Fruit fly (Drosophila melanogaster) whole organism, prepupa: ENCODE data around the gene CG32040.

Experiments used
- Blimp-1 ChIP-seq: fragments of 200-800 bp; sonication (Bioruptor generic); optimal IDR thresholded peaks from 3 replicates; lab custom pipeline; 2017; ENCODE audit warnings: missing biosample characterization, missing genetic modification characterization, mild to moderate bottlenecking, moderate library complexity, missing genetic modification reagents
- CG31627 ChIP-seq: fragments of 200-800 bp; sonication (Bioruptor generic); optimal IDR thresholded peaks from 3 replicates; lab custom pipeline; 2016; ENCODE audit warnings: missing biosample characterization, missing genetic modification characterization
- CG6276 ChIP-seq: fragments of 200-800 bp; sonication (Bioruptor generic); optimal IDR thresholded peaks from 2 replicates; lab custom pipeline; 2017; ENCODE audit warnings: missing biosample characterization, mild to moderate bottlenecking, missing genetic modification characterization
- CG6854 ChIP-seq: fragments of 200-800 bp; sonication (Bioruptor generic); optimal IDR thresholded peaks from 2 replicates; lab custom pipeline; 2017; ENCODE audit warnings: missing biosample characterization, mild to moderate bottlenecking, missing genetic modification characterization
- CG8119 ChIP-seq: fragments of 200-800 bp; sonication (Bioruptor generic); IDR thresholded peaks from 3 replicates; pipeline ENCODE4 v1.3.6; 2022; ENCODE audit warnings: missing biosample characterization, missing genetic modification characterization
- CG9139 ChIP-seq: fragments of 200-800 bp; sonication (Bioruptor generic); optimal IDR thresholded peaks from 3 replicates; lab custom pipeline; 2017; ENCODE audit warnings: missing biosample characterization, mild to moderate bottlenecking, missing genetic modification characterization
- Ets21C ChIP-seq: fragments of 200-800 bp; sonication (Bioruptor generic); optimal IDR thresholded peaks from 3 replicates; lab custom pipeline; 2016; ENCODE audit warnings: missing biosample characterization, missing genetic modification characterization
- Gug ChIP-seq: fragments of 200-800 bp; sonication (Bioruptor generic); IDR thresholded peaks from 2 replicates; pipeline ENCODE4 v1.3.6; 2022; ENCODE audit warnings: missing biosample characterization, missing genetic modification characterization
- OdsH ChIP-seq: fragments of 200-800 bp; sonication (Bioruptor generic); optimal IDR thresholded peaks from 3 replicates; lab custom pipeline; 2016; ENCODE audit warnings: missing biosample characterization, missing genetic modification characterization

DNA sequence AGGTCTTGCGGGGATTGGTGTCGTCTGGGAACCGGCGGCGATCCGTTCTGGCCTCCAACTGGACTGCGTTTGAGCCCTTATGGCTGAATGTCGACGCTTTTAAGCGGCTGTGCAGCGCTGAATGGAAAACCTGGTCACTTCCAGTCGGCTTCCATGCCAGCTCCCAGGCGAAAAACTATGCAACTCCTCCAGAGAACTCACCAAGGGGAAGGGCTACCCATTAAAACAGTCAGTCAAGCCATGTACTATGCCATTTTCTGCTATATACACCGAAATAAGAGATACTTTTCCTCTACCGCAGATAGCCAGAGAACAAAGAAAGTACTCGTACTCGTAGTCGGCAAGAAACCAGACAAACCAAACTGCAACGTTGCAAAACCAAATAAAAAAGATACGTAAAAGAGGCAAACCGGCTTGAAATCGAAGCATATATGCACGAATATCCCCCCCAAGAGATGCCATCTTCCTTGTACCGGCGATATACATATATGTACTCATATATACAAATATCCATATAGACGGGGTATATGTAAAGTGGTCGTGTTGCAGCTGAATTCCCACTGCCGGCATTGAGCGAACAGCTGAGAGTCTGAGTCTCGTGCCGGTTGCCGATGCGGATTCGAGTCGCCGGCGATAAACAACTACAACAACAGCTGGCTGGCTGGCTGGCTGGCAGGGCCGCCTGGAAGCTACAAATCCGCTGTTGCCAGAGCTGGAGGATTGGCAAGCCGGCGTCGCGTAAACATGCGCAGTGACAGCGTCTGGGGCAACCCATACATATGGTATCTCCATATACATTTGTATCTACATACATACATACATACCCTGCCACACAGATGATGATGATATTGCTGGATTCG lies 25.9 kb downstream of the CG32040 start, which contains the start of gene Hsp67Ba:
- TF ChIP-seq CG8119 (GFP tag; lab: Robert Waterston, UW) (0 out of 3 replicates have a peak, but pooled peaks have one; percentile 18), CG6276 (GFP tag; lab: Kevin White, UChicago) (no peak), OdsH (GFP tag; lab: Kevin White, UChicago) (no peak), Ets21C (GFP tag; lab: Kevin White, UChicago) (no peak), Blimp-1 (GFP tag; lab: Kevin White, UChicago) (no peak), Gug (GFP tag; lab: Robert Waterston, UW) (no peak), CG31627 (GFP tag; lab: Kevin White, UChicago) (no peak), CG6854 (GFP tag; lab: Kevin White, UChicago) (peak; percentile 21), CG9139 (GFP tag; lab: Kevin White, UChicago) (peak; percentile 23)
